Worm (Caenorhabditis elegans): ENCODE measurements around the gene T16G1.2.
A peak's percentile ranks its signal among the peaks of the same experiment; 100 is the strongest.

T16G1.2 gene

ce11 chrV:12967925-12968327, 38.6 kb downstream of the T16G1.2 start, which contains the start of gene R186.8 (continued):
- TF ChIP-seq lir-1 (GFP tag; conservative IDR thresholded peaks at IDR 0.05) (0 out of 2 replicates have a peak, but pooled peaks have one; percentile 32), lin-26 (GFP tag; IDR thresholded peaks at IDR 0.05) (peak; percentile 68; the same call in 1 of the 2 replicates), nhr-80 (tag; optimal IDR thresholded peaks at IDR 0.05) (peak; percentile 68), D2030.7 (GFP tag; IDR thresholded peaks at IDR 0.05) (peak; percentile 79), ceh-27 (GFP tag; optimal IDR thresholded peaks at IDR 0.05) (peak; percentile 40)

ce11 chrV:12968555-12968954, 39.3 kb downstream of the T16G1.2 start, which contains the start of gene lin-46:
lin-46 (plus strand) TSS chrV:12968855.
- no peak for TF ChIP-seq let-607 (tag; optimal IDR thresholded peaks at IDR 0.05)
- no peak for TF ChIP-seq him-1 (tag; optimal IDR thresholded peaks at IDR 0.05)
- TF ChIP-seq sea-2 (GFP tag; IDR thresholded peaks at IDR 0.05), result no peak
- TF ChIP-seq F10E7.11 (tag; optimal IDR thresholded peaks at IDR 0.05), result no peak
- TF ChIP-seq F49E8.2 (tag; optimal IDR thresholded peaks at IDR 0.05; ENCODE audit: insufficient read depth), result no peak
- no peak for TF ChIP-seq Y95B8A.8 (GFP tag; IDR thresholded peaks at IDR 0.05)
- no peak for TF ChIP-seq ets-4 (GFP tag; optimal IDR thresholded peaks at IDR 0.05)
- no peak for TF ChIP-seq K12H6.12 (tag; optimal IDR thresholded peaks at IDR 0.05)
- no peak for TF ChIP-seq mes-4 (tag; optimal IDR thresholded peaks at IDR 0.05)
- no peak for TF ChIP-seq chd-7 (tag; optimal IDR thresholded peaks at IDR 0.05)
- no peak for TF ChIP-seq nhr-179 (tag; optimal IDR thresholded peaks at IDR 0.05)
- TF ChIP-seq F22D6.2 (tag; optimal IDR thresholded peaks at IDR 0.05), result no peak
- TF ChIP-seq tbx-9 (tag; optimal IDR thresholded peaks at IDR 0.05; ENCODE audit: borderline replicate concordance), result no peak
- no peak for TF ChIP-seq ceh-58 (GFP tag; IDR thresholded peaks at IDR 0.05)
- no peak for TF ChIP-seq ceh-91 (GFP tag; IDR thresholded peaks at IDR 0.05)
- no peak for TF ChIP-seq ceh-79 (tag; optimal IDR thresholded peaks at IDR 0.05)

ce11 chrV:12970575-12971160, 41.4 kb downstream of the T16G1.2 start, which contains the start of gene pnn-1:
pnn-1 (plus strand) TSS chrV:12971110.
- no peak for TF ChIP-seq hrde-1 (tag; optimal IDR thresholded peaks at IDR 0.05; ENCODE audit: borderline replicate concordance)
- TF ChIP-seq efl-1 (GFP tag; optimal IDR thresholded peaks at IDR 0.05), result peak; percentile 32
- no peak for TF ChIP-seq F37B4.10 (GFP tag; IDR thresholded peaks at IDR 0.05)
- no peak for TF ChIP-seq aptf-2 (GFP tag; conservative IDR thresholded peaks at IDR 0.05)
- TF ChIP-seq Y79H2A.3 (GFP tag; conservative IDR thresholded peaks at IDR 0.05), result no peak
- no peak for TF ChIP-seq ceh-79 (tag; optimal IDR thresholded peaks at IDR 0.05)
- TF ChIP-seq egrh-3 (GFP tag; IDR thresholded peaks at IDR 0.05), result no peak
- peak in 1 of 3 experiments; percentile 63 for TF ChIP-seq lin-35 (GFP tag; optimal IDR thresholded peaks at IDR 0.05)
- TF ChIP-seq ekl-4 (GFP tag; IDR thresholded peaks at IDR 0.05), result no peak
- no peak for TF ChIP-seq dpff-1 (tag; optimal IDR thresholded peaks at IDR 0.05)
- peak; percentile 6 for TF ChIP-seq dpl-1 (GFP tag; optimal IDR thresholded peaks at IDR 0.05)
- no peak for TF ChIP-seq lsy-27 (tag; optimal IDR thresholded peaks at IDR 0.05; ENCODE audit: borderline replicate concordance, insufficient read depth)
- TF ChIP-seq egl-44 (GFP tag; IDR thresholded peaks at IDR 0.05), result no peak
- TF ChIP-seq cebp-1 (GFP tag; IDR thresholded peaks at IDR 0.05), result no peak
- TF ChIP-seq cebp-1 (tag; optimal IDR thresholded peaks at IDR 0.05), result no peak
- no peak for TF ChIP-seq lin-54 (GFP tag; optimal IDR thresholded peaks at IDR 0.05)
- TF ChIP-seq snpc-3.4 (tag; optimal IDR thresholded peaks at IDR 0.05), result no peak
- TF ChIP-seq hmg-20 (GFP tag; IDR thresholded peaks at IDR 0.05), result no peak
- no peak for TF ChIP-seq B0019.2 (GFP tag; conservative IDR thresholded peaks at IDR 0.05)
- TF ChIP-seq mcd-1 (GFP tag; IDR thresholded peaks at IDR 0.05), result peak; percentile 42; the same call in 1 of the 2 replicates
- peak; percentile 26; the same call in 1 of the 2 replicates for TF ChIP-seq hmg-1.2 (GFP tag; IDR thresholded peaks at IDR 0.05)
- TF ChIP-seq attf-5 (GFP tag; optimal IDR thresholded peaks at IDR 0.05), result no peak

Measured in whole organism, young adult.